Fruit fly (Drosophila melanogaster) whole organism, pupa: ENCODE results near the gene CG45307.
A peak's percentile ranks its signal among the peaks of the same experiment; 100 is the strongest.

Experiments used
- CG15710 ChIP-seq: fragments of 200-800 bp; sonication (Bioruptor generic); optimal IDR thresholded peaks from 2 replicates; lab custom pipeline; 2018; ENCODE audit warnings: missing biosample characterization, mild to moderate bottlenecking, missing genetic modification characterization, moderate library complexity
- CG32121 ChIP-seq: fragments of 200-800 bp; sonication (Bioruptor generic); IDR thresholded peaks from 2 replicates; pipeline ENCODE4 v1.3.6; 2022; ENCODE audit warnings: missing biosample characterization, missing genetic modification characterization
- CG8301 ChIP-seq: fragments of 200-800 bp; sonication (Bioruptor generic); optimal IDR thresholded peaks from 2 replicates; lab custom pipeline; 2018; ENCODE audit warnings: missing biosample characterization, mild to moderate bottlenecking, missing genetic modification characterization
- D1 ChIP-seq: fragments of 200-800 bp; sonication (Bioruptor generic); optimal IDR thresholded peaks from 2 replicates; lab custom pipeline; 2018; ENCODE audit warnings: missing biosample characterization, mild to moderate bottlenecking, missing genetic modification characterization, moderate library complexity
- EcR ChIP-seq: fragments of 200-800 bp; sonication (Bioruptor generic); optimal IDR thresholded peaks from 3 replicates; lab custom pipeline; 2019; ENCODE audit warnings: missing biosample characterization, missing genetic modification characterization, mild to moderate bottlenecking, moderate library complexity, missing genetic modification reagents
- Pif1A ChIP-seq: fragments of 200-800 bp; sonication (Bioruptor generic); optimal IDR thresholded peaks from 3 replicates; lab custom pipeline; 2016; ENCODE audit warnings: missing biosample characterization, missing genetic modification characterization
- fd96Ca ChIP-seq: fragments of 200-800 bp; sonication (Bioruptor generic); IDR thresholded peaks from 3 replicates; pipeline ENCODE4 v1.3.6; 2022; ENCODE audit warnings: missing biosample characterization, missing genetic modification characterization
- rn ChIP-seq: fragments of 200-800 bp; sonication (Bioruptor generic); IDR thresholded peaks from 2 replicates; pipeline ENCODE4 v1.3.6; 2022; ENCODE audit warnings: missing biosample characterization, missing genetic modification characterization

The CG45307 gene

dm6 chr2L:8702907-8703626 is 48.9 kb downstream of the CG45307 start:
- no peak for TF ChIP-seq CG15710
- TF ChIP-seq rn (GFP tag; lab: Robert Waterston, UW): no peak
- no peak for TF ChIP-seq D1
- no peak for TF ChIP-seq CG8301 (tag; lab: Kevin White, UChicago)
- peak; percentile 70 for TF ChIP-seq EcR (GFP tag; lab: Kevin White, UChicago)
- no peak for TF ChIP-seq fd96Ca (GFP tag; lab: Robert Waterston, UW)
- TF ChIP-seq Pif1A (GFP tag; lab: Kevin White, UChicago): no peak
- TF ChIP-seq CG32121: no peak
